Worm (Caenorhabditis elegans): ENCODE measurements around the gene F35E8.13.

DNA sequence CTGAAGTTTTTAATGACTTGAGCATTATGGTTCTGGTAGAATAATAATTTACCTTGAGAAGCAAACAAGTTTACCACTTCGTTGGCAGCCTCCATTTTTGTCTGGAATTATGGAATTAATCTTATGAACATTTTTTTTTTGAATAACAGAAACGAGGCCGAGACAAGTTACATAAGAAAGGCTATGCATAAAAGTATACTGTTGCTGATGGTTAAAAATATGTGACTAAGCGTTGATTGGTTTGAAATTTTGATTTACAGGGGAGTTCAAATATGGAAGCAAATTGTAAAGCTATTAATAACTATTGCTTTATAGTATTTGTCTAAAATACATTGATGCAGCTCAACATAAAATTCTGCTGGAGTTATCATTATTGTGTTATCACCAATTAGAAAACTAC lies 34.3 kb upstream of the F35E8.13 start, which contains the start of gene cgt-1:
- TF ChIP-seq ceh-43 (GFP tag; optimal IDR thresholded peaks at IDR 0.05) (no peak), ham-2 (GFP tag; optimal IDR thresholded peaks at IDR 0.05) (no peak), nhr-237 (tag; optimal IDR thresholded peaks at IDR 0.05) (no peak), nhr-12 (tag; optimal IDR thresholded peaks at IDR 0.05) (no peak), elt-3 (tag; optimal IDR thresholded peaks at IDR 0.05) (no peak)

Measured in whole organism, mixed stage, embryonic.